Fruit fly (Drosophila melanogaster) whole organism: ENCODE results near the gene CG34247.

Source experiments
- CG8478 ChIP-seq: fragments of >200 bp; optimal IDR thresholded peaks from 2 replicates; lab custom pipeline; 2018; ENCODE audit warnings: inconsistent platforms
- Dll ChIP-seq: fragments of >200 bp; optimal IDR thresholded peaks from 2 replicates; lab custom pipeline; 2017
- EcR ChIP-seq, 2 experiments: fragments of >200 bp; optimal IDR thresholded peaks; 2 replicates each; lab custom pipeline; 2017; ENCODE audit warnings: missing biosample characterization in 2 of 2, missing genetic modification characterization in 2 of 2, missing genetic modification reagents in 2 of 2
- pan ChIP-seq: fragments of >200 bp; optimal IDR thresholded peaks from 2 replicates; lab custom pipeline; 2017
- psq ChIP-seq: fragments of >200 bp; optimal IDR thresholded peaks from 2 replicates; lab custom pipeline; 2017
- usp ChIP-seq: fragments of >200 bp; optimal IDR thresholded peaks from 2 replicates; lab custom pipeline; 2017; ENCODE audit warnings: missing biosample characterization, missing genetic modification characterization, mixed read lengths

CG34247 gene

dm6 chr3L:16261505-16261904 lies at the start of gene CG34247:
TSS of gene CG34247 (minus strand) at chr3L:16261605.
- TF ChIP-seq psq (lab: Kevin White, UChicago) (no peak), Dll (lab: Kevin White, UChicago) (no peak), CG8478 (lab: Kevin White, UChicago) (no peak), EcR (GFP tag; optimal IDR thresholded peaks at IDR 0.05; lab: Kevin White, UChicago) (no peak), usp (GFP tag; lab: Kevin White, UChicago) (no peak), pan (lab: Kevin White, UChicago) (no peak)

- TF ChIP-seq usp (GFP tag; lab: Kevin White, UChicago) (no peak), psq (lab: Kevin White, UChicago) (no peak), EcR (GFP tag; optimal IDR thresholded peaks at IDR 0.05; lab: Kevin White, UChicago) (no peak), Dll (lab: Kevin White, UChicago) (no peak), CG8478 (lab: Kevin White, UChicago) (no peak), pan (lab: Kevin White, UChicago) (no peak)
Observed at dm6 chr3L:16309972-16310371, 48.6 kb upstream of the CG34247 start.

- no peak for TF ChIP-seq psq (lab: Kevin White, UChicago)
- TF ChIP-seq usp (GFP tag; lab: Kevin White, UChicago) = no peak
- TF ChIP-seq pan (lab: Kevin White, UChicago) = no peak
- no peak for TF ChIP-seq CG8478 (lab: Kevin White, UChicago)
- no peak for TF ChIP-seq EcR (GFP tag; optimal IDR thresholded peaks at IDR 0.05; lab: Kevin White, UChicago)
- TF ChIP-seq Dll (lab: Kevin White, UChicago) = no peak
Observed at dm6 chr3L:16308380-16308779, 47.0 kb upstream of the CG34247 start, which contains the start of gene CG13042. TSS of gene CG13042 (minus strand) at chr3L:16308480.

dm6 chr3L:16305820-16306650 lies 44.6 kb upstream of the CG34247 start, which contains the start of the genes CG13043 and CG13063:
TSS of gene CG13043 (minus strand) at chr3L:16305870.
TSS of gene CG13063 (plus strand) at chr3L:16306600.
- TF ChIP-seq usp (GFP tag; lab: Kevin White, UChicago) = no peak
- TF ChIP-seq EcR (GFP tag; optimal IDR thresholded peaks at IDR 0.05; lab: Kevin White, UChicago) = no peak
- TF ChIP-seq Dll (lab: Kevin White, UChicago) = no peak
- no peak for TF ChIP-seq psq (lab: Kevin White, UChicago)
- no peak for TF ChIP-seq pan (lab: Kevin White, UChicago)
- no peak for TF ChIP-seq CG8478 (lab: Kevin White, UChicago)

dm6 chr3L:16303982-16304381 lies 42.6 kb upstream of the CG34247 start, which contains the start of gene CG43249:
TSS of gene CG43249 (plus strand) at chr3L:16304282.
- TF ChIP-seq CG8478 (lab: Kevin White, UChicago) (no peak), Dll (lab: Kevin White, UChicago) (no peak), usp (GFP tag; lab: Kevin White, UChicago) (no peak), pan (lab: Kevin White, UChicago) (no peak), EcR (GFP tag; optimal IDR thresholded peaks at IDR 0.05; lab: Kevin White, UChicago) (no peak), psq (lab: Kevin White, UChicago) (no peak)

- TF ChIP-seq psq (lab: Kevin White, UChicago) (no peak), pan (lab: Kevin White, UChicago) (no peak), Dll (lab: Kevin White, UChicago) (no peak), EcR (GFP tag; optimal IDR thresholded peaks at IDR 0.05; lab: Kevin White, UChicago) (no peak), usp (GFP tag; lab: Kevin White, UChicago) (no peak), CG8478 (lab: Kevin White, UChicago) (no peak)
Observed at dm6 chr3L:16303078-16303477, 41.7 kb upstream of the CG34247 start, which contains the start of gene CG13044. TSS of gene CG13044 (minus strand) at chr3L:16303178.

- TF ChIP-seq pan (lab: Kevin White, UChicago) (no peak), usp (GFP tag; lab: Kevin White, UChicago) (no peak), Dll (lab: Kevin White, UChicago) (no peak), CG8478 (lab: Kevin White, UChicago) (no peak), psq (lab: Kevin White, UChicago) (no peak), EcR (GFP tag; optimal IDR thresholded peaks at IDR 0.05; lab: Kevin White, UChicago) (no peak)
Observed at dm6 chr3L:16301153-16301552, 39.7 kb upstream of the CG34247 start, which contains the start of gene CG4982. TSS of gene CG4982 (plus strand) at chr3L:16301453.

- TF ChIP-seq pan (lab: Kevin White, UChicago) = no peak
- TF ChIP-seq EcR (GFP tag; optimal IDR thresholded peaks at IDR 0.05; lab: Kevin White, UChicago) = no peak
- TF ChIP-seq Dll (lab: Kevin White, UChicago) = no peak
- no peak for TF ChIP-seq CG8478 (lab: Kevin White, UChicago)
- TF ChIP-seq usp (GFP tag; lab: Kevin White, UChicago) = no peak
- TF ChIP-seq psq (lab: Kevin White, UChicago) = no peak
Observed at dm6 chr3L:16295447-16295846, 34.0 kb upstream of the CG34247 start, which contains the start of gene CG4962. TSS of gene CG4962 (minus strand) at chr3L:16295547.

dm6 chr3L:16291678-16292077 lies 30.3 kb upstream of the CG34247 start:
- TF ChIP-seq EcR (GFP tag; optimal IDR thresholded peaks at IDR 0.05; lab: Kevin White, UChicago) (no peak), usp (GFP tag; lab: Kevin White, UChicago) (no peak), psq (lab: Kevin White, UChicago) (no peak)

- TF ChIP-seq EcR (GFP tag; optimal IDR thresholded peaks at IDR 0.05; lab: Kevin White, UChicago) (no peak), usp (GFP tag; lab: Kevin White, UChicago) (no peak)
Observed at dm6 chr3L:16290850-16291249, 29.4 kb upstream of the CG34247 start, which contains the start of gene CG13045. TSS of gene CG13045 (minus strand) at chr3L:16290950.

dm6 chr3L:16289067-16289466 lies 27.7 kb upstream of the CG34247 start:
- no peak for TF ChIP-seq Dll (lab: Kevin White, UChicago)
